Fruit fly (Drosophila melanogaster): ENCODE data around the gene cac.

DNA sequence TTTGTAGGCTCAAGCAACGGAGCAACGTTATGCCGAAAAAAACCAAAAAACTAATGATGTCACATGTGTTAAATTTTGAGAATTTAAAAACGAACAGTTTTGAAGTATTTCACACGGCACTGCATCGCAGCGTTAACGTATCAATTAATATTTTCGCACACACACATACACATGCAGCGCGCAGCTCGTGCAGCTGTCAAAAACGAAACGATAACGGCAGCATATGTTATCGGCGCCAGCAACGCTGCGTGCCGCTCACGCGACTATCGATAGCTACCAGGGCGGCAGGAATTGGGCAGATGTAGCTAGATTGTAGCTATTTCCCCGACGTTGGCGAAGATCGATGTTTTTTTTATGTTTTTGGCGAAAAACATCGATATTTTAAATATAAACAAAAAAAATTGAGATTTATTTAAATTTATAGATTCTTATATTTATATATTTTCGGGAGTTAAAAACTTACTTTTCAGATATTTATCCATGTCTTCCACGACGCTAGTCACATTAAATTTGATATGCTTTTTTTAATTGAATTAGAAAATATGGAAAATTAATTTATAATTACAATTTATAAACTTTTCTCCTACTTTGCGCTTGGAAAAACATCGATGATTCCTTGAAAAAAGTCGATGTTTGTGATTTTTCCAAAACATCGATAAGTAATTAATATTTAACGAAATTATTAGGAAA is 44.1 kb upstream of the cac start, which contains the start of gene Usp7:
- no peak for TF ChIP-seq Dll (optimal IDR thresholded peaks at IDR 0.05)
- no peak for TF ChIP-seq EcR (GFP tag; optimal IDR thresholded peaks at IDR 0.05)
- TF ChIP-seq psq (optimal IDR thresholded peaks at IDR 0.05) = no peak
- TF ChIP-seq usp (GFP tag; optimal IDR thresholded peaks at IDR 0.05) = no peak
- no peak for TF ChIP-seq pan (optimal IDR thresholded peaks at IDR 0.05)

All from whole organism.